Fruit fly (Drosophila melanogaster) whole organism, embryonic: ENCODE measurements around the gene Upf2.

Experiments used
- ATbp ChIP-seq: fragments of 200-800 bp; sonication (Bioruptor generic); optimal IDR thresholded peaks from 2 replicates; lab custom pipeline; 2017; ENCODE audit warnings: missing biosample characterization, mild to moderate bottlenecking, missing genetic modification characterization, missing genetic modification reagents
- Adf1 ChIP-seq: fragments of 200-800 bp; sonication (Bioruptor generic); IDR thresholded peaks from 2 replicates; pipeline ENCODE4 v1.3.6; 2022; ENCODE audit warnings: missing biosample characterization, missing genetic modification characterization
- Aef1 ChIP-seq: fragments of 200-800 bp; sonication (Bioruptor generic); IDR thresholded peaks from 3 replicates; pipeline ENCODE4 v1.3.6; 2022; ENCODE audit warnings: missing biosample characterization, missing genetic modification characterization
- B-H1 ChIP-seq: fragments of 200-800 bp; sonication (Bioruptor generic); IDR thresholded peaks from 3 replicates; pipeline ENCODE4 v1.3.6; 2022; ENCODE audit warnings: missing biosample characterization, missing genetic modification characterization
- CG1024 ChIP-seq: fragments of 200-800 bp; sonication (Bioruptor generic); IDR thresholded peaks from 2 replicates; pipeline ENCODE4 v1.3.6; 2022; ENCODE audit warnings: missing biosample characterization, missing genetic modification characterization
- CG11456 ChIP-seq: fragments of 200-800 bp; sonication (Bioruptor generic); IDR thresholded peaks from 3 replicates; pipeline ENCODE4 v1.3.6; 2022; ENCODE audit warnings: missing biosample characterization, missing genetic modification characterization
- CG11723 ChIP-seq: fragments of 200-800 bp; sonication (Bioruptor generic); optimal IDR thresholded peaks from 2 replicates; lab custom pipeline; 2017; ENCODE audit warnings: missing biosample characterization, mild to moderate bottlenecking, missing genetic modification characterization
- CG12299 ChIP-seq: fragments of 200-800 bp; sonication (Bioruptor generic); optimal IDR thresholded peaks from 2 replicates; lab custom pipeline; 2018; ENCODE audit warnings: missing biosample characterization, mild to moderate bottlenecking, missing genetic modification characterization
- CG12659 ChIP-seq: fragments of 200-800 bp; sonication (Bioruptor generic); optimal IDR thresholded peaks from 3 replicates; lab custom pipeline; 2017; ENCODE audit warnings: mild to moderate bottlenecking, missing biosample characterization, missing genetic modification reagents, missing genetic modification characterization
- CG12942 ChIP-seq: fragments of 200-800 bp; sonication (Bioruptor generic); optimal IDR thresholded peaks from 3 replicates; lab custom pipeline; 2016; ENCODE audit warnings: missing biosample characterization, missing genetic modification characterization
- CG13424 ChIP-seq: fragments of 200-800 bp; sonication (Bioruptor generic); optimal IDR thresholded peaks from 2 replicates; lab custom pipeline; 2019; ENCODE audit warnings: missing biosample characterization, mild to moderate bottlenecking, missing genetic modification characterization, moderate library complexity
- CG13894 ChIP-seq: fragments of 200-800 bp; sonication (Bioruptor generic); optimal IDR thresholded peaks from 3 replicates; lab custom pipeline; 2018; ENCODE audit warnings: missing biosample characterization, mild to moderate bottlenecking, missing genetic modification characterization, moderate library complexity
- CG14965 ChIP-seq: fragments of 200-800 bp; sonication (Bioruptor generic); optimal IDR thresholded peaks from 2 replicates; lab custom pipeline; 2016; ENCODE audit warnings: missing biosample characterization, missing genetic modification characterization, borderline replicate concordance
- CG17359 ChIP-seq: fragments of 200-800 bp; sonication (Bioruptor generic); optimal IDR thresholded peaks from 3 replicates; lab custom pipeline; 2018; ENCODE audit warnings: missing biosample characterization, mild to moderate bottlenecking, missing genetic modification characterization, moderate library complexity
- CG17361 ChIP-seq: fragments of 200-800 bp; sonication (Bioruptor generic); IDR thresholded peaks from 3 replicates; pipeline ENCODE4 v1.3.6; 2022; ENCODE audit warnings: missing biosample characterization, missing genetic modification characterization
- CG17385 ChIP-seq: fragments of 200-800 bp; sonication (Bioruptor generic); optimal IDR thresholded peaks from 3 replicates; lab custom pipeline; 2018; ENCODE audit warnings: missing biosample characterization, mild to moderate bottlenecking, missing genetic modification characterization
- CG2678 ChIP-seq: fragments of 200-800 bp; sonication (Bioruptor generic); optimal IDR thresholded peaks from 3 replicates; lab custom pipeline; 2019; ENCODE audit warnings: missing biosample characterization, mild to moderate bottlenecking, missing genetic modification characterization, moderate library complexity
- CG30431 ChIP-seq: fragments of 200-800 bp; sonication (Bioruptor generic); optimal IDR thresholded peaks from 2 replicates; lab custom pipeline; 2017; ENCODE audit warnings: missing biosample characterization, missing genetic modification characterization
- CG3065 ChIP-seq: fragments of 200-800 bp; sonication (Bioruptor generic); optimal IDR thresholded peaks from 2 replicates; lab custom pipeline; 2016; ENCODE audit warnings: missing biosample characterization, missing genetic modification characterization
- CG3281 ChIP-seq: fragments of 200-800 bp; sonication (Bioruptor generic); optimal IDR thresholded peaks from 3 replicates; lab custom pipeline; 2017; ENCODE audit warnings: missing biosample characterization, mild to moderate bottlenecking, missing genetic modification characterization
- CG3847 ChIP-seq: fragments of 200-800 bp; sonication (Bioruptor generic); IDR thresholded peaks from 2 replicates; pipeline ENCODE4 v1.3.6; 2022; ENCODE audit warnings: missing biosample characterization, missing genetic modification characterization
- CG43689 ChIP-seq: fragments of 200-800 bp; sonication (Bioruptor generic); IDR thresholded peaks from 2 replicates; pipeline ENCODE4 v1.3.6; 2022; ENCODE audit warnings: missing biosample characterization, missing genetic modification characterization
- CG6654 ChIP-seq: fragments of 200-800 bp; sonication (Bioruptor generic); optimal IDR thresholded peaks from 2 replicates; lab custom pipeline; 2017; ENCODE audit warnings: missing biosample characterization, mild to moderate bottlenecking, missing genetic modification characterization
- CG8359 ChIP-seq: fragments of 200-800 bp; sonication (Bioruptor generic); optimal IDR thresholded peaks from 2 replicates; lab custom pipeline; 2017; ENCODE audit warnings: missing biosample characterization, mild to moderate bottlenecking, missing genetic modification characterization, borderline replicate concordance
- CG8924 ChIP-seq: fragments of 200-800 bp; optimal IDR thresholded peaks from 3 replicates; lab custom pipeline; 2019; ENCODE audit warnings: missing biosample characterization, mild to moderate bottlenecking, missing genetic modification characterization, moderate library complexity
- CG9437 ChIP-seq: fragments of 200-800 bp; sonication (Bioruptor generic); optimal IDR thresholded peaks from 2 replicates; lab custom pipeline; 2018; ENCODE audit warnings: missing biosample characterization, mild to moderate bottlenecking, missing genetic modification characterization
- CkIIα-i1 ChIP-seq: fragments of 200-800 bp; sonication (Bioruptor generic); IDR thresholded peaks from 2 replicates; pipeline ENCODE4 v1.3.6; 2022; ENCODE audit warnings: missing biosample characterization, missing genetic modification characterization
- D ChIP-seq, 2 experiments: fragments of 200-800 bp in 1 of 2; fragments of >200 bp in 1 of 2; sonication (Bioruptor generic) in 1 of 2; optimal IDR thresholded peaks; 2 replicates in 1 of 2; 3 replicates in 1 of 2; lab custom pipeline; 2017; ENCODE audit warnings: mild to moderate bottlenecking in 1 of 2, missing biosample characterization in 1 of 2, missing genetic modification characterization in 1 of 2, missing genetic modification reagents in 1 of 2
- D19A ChIP-seq: fragments of 200-800 bp; optimal IDR thresholded peaks from 3 replicates; lab custom pipeline; 2019; ENCODE audit warnings: missing biosample characterization, mild to moderate bottlenecking, missing genetic modification characterization, moderate library complexity
- Dek ChIP-seq: fragments of 200-800 bp; sonication (Bioruptor generic); optimal IDR thresholded peaks from 3 replicates; lab custom pipeline; 2019; ENCODE audit warnings: missing biosample characterization, mild to moderate bottlenecking, missing genetic modification characterization, moderate library complexity
- Dfd ChIP-seq, 2 experiments: fragments of >200 bp; optimal IDR thresholded peaks; 2 replicates each; lab custom pipeline; 2017; ENCODE audit warnings: missing biosample characterization in 2 of 2, missing genetic modification characterization in 2 of 2
- Hand ChIP-seq: fragments of 200-800 bp; sonication (Bioruptor generic); optimal IDR thresholded peaks from 2 replicates; lab custom pipeline; 2017; ENCODE audit warnings: mild to moderate bottlenecking, missing biosample characterization, missing genetic modification reagents, missing genetic modification characterization
- Hey ChIP-seq: fragments of 200-800 bp; sonication (Bioruptor generic); optimal IDR thresholded peaks from 3 replicates; lab custom pipeline; 2018; ENCODE audit warnings: missing biosample characterization, mild to moderate bottlenecking, missing genetic modification characterization
- HmgZ ChIP-seq: fragments of 200-800 bp; sonication (Bioruptor generic); optimal IDR thresholded peaks from 2 replicates; lab custom pipeline; 2018; ENCODE audit warnings: missing biosample characterization, mild to moderate bottlenecking, missing genetic modification characterization
- MESR4 ChIP-seq: fragments of 200-800 bp; sonication (Bioruptor generic); optimal IDR thresholded peaks from 2 replicates; lab custom pipeline; 2018; ENCODE audit warnings: missing biosample characterization, mild to moderate bottlenecking, missing genetic modification characterization, moderate library complexity
- Med ChIP-seq: fragments of 200-800 bp; sonication (Bioruptor generic); peaks from one replicate; lab custom pipeline; 2016; ENCODE audit warnings: missing biosample characterization, missing genetic modification characterization, mild to moderate bottlenecking, inconsistent platforms, moderate library complexity
- NfI ChIP-seq: fragments of 200-800 bp; sonication (Bioruptor generic); optimal IDR thresholded peaks from 3 replicates; lab custom pipeline; 2018; ENCODE audit warnings: missing biosample characterization, mild to moderate bottlenecking, missing genetic modification characterization, moderate library complexity
- Ptx1 ChIP-seq: fragments of 200-800 bp; sonication (Bioruptor generic); IDR thresholded peaks from 2 replicates; pipeline ENCODE4 v1.3.6; 2022; ENCODE audit warnings: missing biosample characterization, missing genetic modification characterization
- TFAM ChIP-seq: fragments of 200-800 bp; sonication (Bioruptor generic); optimal IDR thresholded peaks from 2 replicates; lab custom pipeline; 2017; ENCODE audit warnings: missing biosample characterization, missing genetic modification characterization, inconsistent platforms
- Trl ChIP-seq, 3 experiments: fragments of >200 bp in 2 of 3; fragments of 200-800 bp in 1 of 3; sonication (Bioruptor generic) in 1 of 3; optimal IDR thresholded peaks; 2 replicates in 1 of 3; 3 replicates in 2 of 3; lab custom pipeline; 2016 to 2017; ENCODE audit warnings: missing biosample characterization in 1 of 3, missing genetic modification characterization in 1 of 3
- YL-1 ChIP-seq: fragments of 200-800 bp; sonication (Bioruptor generic); optimal IDR thresholded peaks from 3 replicates; lab custom pipeline; 2017; ENCODE audit warnings: missing biosample characterization, mild to moderate bottlenecking, missing genetic modification characterization
- bsh ChIP-seq, 2 experiments: fragments of 200-800 bp; sonication (Bioruptor generic); optimal IDR thresholded peaks; 2 replicates each; lab custom pipeline; 2017 to 2018; ENCODE audit warnings: mild to moderate bottlenecking in 2 of 2, missing biosample characterization in 2 of 2, missing genetic modification characterization in 2 of 2, moderate library complexity in 1 of 2
- chm ChIP-seq: fragments of 200-800 bp; sonication (Bioruptor generic); IDR thresholded peaks from 2 replicates; pipeline ENCODE4 v1.3.6; 2022; ENCODE audit warnings: missing biosample characterization, missing genetic modification characterization
- gem ChIP-seq: fragments of 200-800 bp; sonication (Bioruptor generic); optimal IDR thresholded peaks from 2 replicates; lab custom pipeline; 2019; ENCODE audit warnings: missing biosample characterization, mild to moderate bottlenecking, missing genetic modification characterization, moderate library complexity
- pnt ChIP-seq: fragments of 200-800 bp; sonication (Bioruptor generic); optimal IDR thresholded peaks from 3 replicates; lab custom pipeline; 2016; ENCODE audit warnings: missing biosample characterization, missing genetic modification characterization
- rib ChIP-seq: fragments of 200-800 bp; sonication (Bioruptor generic); IDR thresholded peaks from 2 replicates; pipeline ENCODE4 v1.3.6; 2022; ENCODE audit warnings: missing biosample characterization, missing genetic modification characterization
- sens ChIP-seq: fragments of 200-800 bp; sonication (Bioruptor generic); peaks from one replicate; lab custom pipeline; 2016; ENCODE audit warnings: missing biosample characterization, missing genetic modification characterization
- trh ChIP-seq: fragments of 200-800 bp; sonication (Bioruptor generic); optimal IDR thresholded peaks from 2 replicates; lab custom pipeline; 2016; ENCODE audit warnings: missing biosample characterization, missing genetic modification characterization

Gene Upf2

DNA sequence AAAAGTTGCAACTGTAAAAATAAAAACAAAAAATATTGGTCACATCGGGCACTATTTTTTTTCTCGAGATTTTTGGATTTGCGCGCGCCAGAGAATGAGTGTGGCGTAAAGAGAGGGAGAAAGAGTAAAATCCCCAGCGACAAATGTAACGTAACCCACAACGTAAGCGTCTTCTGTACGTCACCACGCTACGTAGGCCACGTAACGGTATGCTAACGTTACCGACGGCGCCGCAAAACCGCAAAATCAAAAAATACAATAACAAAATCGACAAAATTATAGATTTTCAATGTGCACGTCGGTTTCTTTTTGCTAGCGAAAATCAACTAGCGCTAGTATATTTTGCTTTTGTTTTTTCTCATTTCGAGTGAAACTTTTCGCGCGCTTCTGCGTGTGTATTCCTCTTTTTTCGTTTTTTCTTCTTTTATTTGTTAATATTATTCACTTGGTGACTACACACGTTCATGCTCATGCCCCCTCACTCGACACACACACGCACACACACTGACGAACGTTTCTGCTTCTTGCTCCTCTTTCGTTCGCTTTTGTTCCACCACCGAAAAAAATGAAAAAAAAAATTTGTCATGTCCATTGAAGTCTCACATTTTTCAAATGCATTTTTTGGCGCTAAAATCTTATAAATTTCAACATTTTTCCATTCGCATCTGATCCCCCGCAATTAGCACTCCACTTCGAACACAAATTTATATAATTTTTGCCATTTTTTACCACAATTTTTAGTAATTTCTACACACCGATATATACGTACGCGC is 14.9 kb downstream of the Upf2 start (continued):
- TF ChIP-seq HmgZ (tag; lab: Kevin White, UChicago) (no peak), CG13894 (no peak), bsh (GFP tag; optimal IDR thresholded peaks at IDR 0.05; lab: Kevin White, UChicago) (peak in 1 of 2 experiments; percentile 6), CG2678 (tag; lab: Kevin White, UChicago) (peak; percentile 21), CG8359 (GFP tag; lab: Kevin White, UChicago) (no peak), Hey (no peak), Dek (tag; lab: Kevin White, UChicago) (no peak), D19A (tag; lab: Kevin White, UChicago) (peak; percentile 31), CG6654 (no peak), Adf1 (no peak), CG11456 (GFP tag; lab: Robert Waterston, UW) (no peak), YL-1 (peak; percentile 42), NfI (no peak), CG12299 (tag; lab: Kevin White, UChicago) (peak; percentile 8), chm (GFP tag; lab: Robert Waterston, UW) (no peak), CG3281 (peak; percentile 0), Trl (optimal IDR thresholded peaks at IDR 0.05; lab: Kevin White, UChicago) (peak; percentile 40 to 47), Trl (GFP tag; optimal IDR thresholded peaks at IDR 0.05; lab: Kevin White, UChicago) (no peak), CG11723 (no peak), CG14965 (GFP tag; lab: Kevin White, UChicago) (no peak), B-H1 (GFP tag; lab: Robert Waterston, UW) (no peak), CG17361 (GFP tag; lab: Robert Waterston, UW) (0 out of 3 replicates have a peak, but pooled peaks have one; percentile 7), CG30431 (GFP tag; lab: Kevin White, UChicago) (no peak), CG9437 (peak; percentile 99), Med (GFP tag; lab: Kevin White, UChicago) (peak; percentile 68), CG3847 (GFP tag; lab: Robert Waterston, UW) (no peak), gem (tag; lab: Kevin White, UChicago) (no peak), MESR4 (GFP tag; lab: Kevin White, UChicago) (peak; percentile 11), rib (no peak), CG3065 (GFP tag; lab: Kevin White, UChicago) (no peak), CkIIα-i1 (GFP tag; lab: Robert Waterston, UW) (no peak), sens (peak; percentile 42), ATbp (GFP tag; lab: Kevin White, UChicago) (no peak), Dfd (GFP tag; optimal IDR thresholded peaks at IDR 0.05; lab: Kevin White, UChicago) (no peak), CG1024 (GFP tag; lab: Robert Waterston, UW) (no peak), CG17385 (GFP tag; lab: Kevin White, UChicago) (peak; percentile 92), CG43689 (no peak), Aef1 (GFP tag; lab: Robert Waterston, UW) (no peak), TFAM (GFP tag; lab: Kevin White, UChicago) (no peak), pnt (no peak), CG12659 (peak; percentile 28), Ptx1 (GFP tag; lab: Robert Waterston, UW) (no peak), Hand (GFP tag; lab: Kevin White, UChicago) (no peak), trh (GFP tag; lab: Kevin White, UChicago) (no peak), CG17359 (tag; lab: Kevin White, UChicago) (peak; percentile 22), CG8924 (tag; lab: Kevin White, UChicago) (peak; percentile 56), CG13424 (tag; lab: Kevin White, UChicago) (peak; percentile 7), D (optimal IDR thresholded peaks at IDR 0.05; lab: Kevin White, UChicago) (no peak), D (GFP tag; optimal IDR thresholded peaks at IDR 0.05; lab: Kevin White, UChicago) (peak; percentile 3), CG12942 (GFP tag; lab: Kevin White, UChicago) (no peak)
